Fruit fly (Drosophila melanogaster) whole organism, adult: Measurements from ENCODE around the gene Sgs4.

Experiments
- CG11617 ChIP-seq: fragments of 200-800 bp; sonication (Bioruptor generic); optimal IDR thresholded peaks from 2 replicates; lab custom pipeline; 2017; ENCODE audit warnings: mild to moderate bottlenecking, missing biosample characterization, missing genetic modification reagents, missing genetic modification characterization
- CG12768 ChIP-seq: fragments of 200-800 bp; sonication (Bioruptor generic); optimal IDR thresholded peaks from 2 replicates; lab custom pipeline; 2017; ENCODE audit warnings: missing biosample characterization, missing genetic modification characterization, mild to moderate bottlenecking, moderate library complexity, missing genetic modification reagents
- CG1620 ChIP-seq: fragments of 200-800 bp; sonication (Bioruptor generic); optimal IDR thresholded peaks from 2 replicates; lab custom pipeline; 2016; ENCODE audit warnings: missing biosample characterization, missing genetic modification characterization
- CG33017 ChIP-seq: fragments of 200-800 bp; sonication (Bioruptor generic); optimal IDR thresholded peaks from 2 replicates; lab custom pipeline; 2018; ENCODE audit warnings: missing biosample characterization, mild to moderate bottlenecking, missing genetic modification characterization, moderate library complexity
- CG7045 ChIP-seq: fragments of 200-800 bp; sonication (Bioruptor generic); optimal IDR thresholded peaks from 2 replicates; lab custom pipeline; 2017; ENCODE audit warnings: missing biosample characterization, mild to moderate bottlenecking, missing genetic modification characterization
- CG7101 ChIP-seq: fragments of 200-800 bp; sonication (Bioruptor generic); optimal IDR thresholded peaks from 2 replicates; lab custom pipeline; 2018; ENCODE audit warnings: missing biosample characterization, mild to moderate bottlenecking, missing genetic modification characterization, moderate library complexity
- Crg-1 ChIP-seq: fragments of 200-800 bp; sonication (Bioruptor generic); optimal IDR thresholded peaks from 2 replicates; lab custom pipeline; 2016; ENCODE audit warnings: missing biosample characterization, missing genetic modification characterization
- Hr96 ChIP-seq: fragments of 200-800 bp; sonication (Bioruptor generic); optimal IDR thresholded peaks from 2 replicates; lab custom pipeline; 2016; ENCODE audit warnings: missing biosample characterization, missing genetic modification characterization
- Mnt ChIP-seq: fragments of 200-800 bp; sonication (Bioruptor generic); optimal IDR thresholded peaks from 2 replicates; lab custom pipeline; 2016; ENCODE audit warnings: missing biosample characterization, mild to moderate bottlenecking, missing genetic modification characterization
- cic ChIP-seq: fragments of 200-800 bp; sonication (Bioruptor generic); optimal IDR thresholded peaks from 2 replicates; lab custom pipeline; 2017; ENCODE audit warnings: missing biosample characterization, mild to moderate bottlenecking, missing genetic modification characterization, moderate library complexity
- kay ChIP-seq: fragments of 200-800 bp; sonication (Bioruptor generic); peaks from one replicate; lab custom pipeline; 2016; ENCODE audit warnings: missing biosample characterization, missing genetic modification characterization, borderline replicate concordance
- tj ChIP-seq: fragments of 200-800 bp; sonication (Bioruptor generic); optimal IDR thresholded peaks from 3 replicates; lab custom pipeline; 2017; ENCODE audit warnings: missing biosample characterization, mild to moderate bottlenecking, missing genetic modification characterization, moderate library complexity

- TF ChIP-seq CG7045 (GFP tag; lab: Kevin White, UChicago) (no peak), kay (GFP tag; lab: Kevin White, UChicago) (no peak), CG33017 (tag; lab: Kevin White, UChicago) (no peak), Crg-1 (no peak), CG7101 (no peak), CG12768 (GFP tag; lab: Kevin White, UChicago) (no peak), Hr96 (GFP tag; lab: Kevin White, UChicago) (no peak), CG11617 (GFP tag; lab: Kevin White, UChicago) (no peak), CG1620 (no peak), tj (no peak), cic (GFP tag; lab: Kevin White, UChicago) (no peak), Mnt (GFP tag; lab: Kevin White, UChicago) (no peak)
Measured at dm6 chrX:3298926-3299325, 49.0 kb downstream of the Sgs4 start.
